Fruit fly (Drosophila melanogaster): ENCODE results near the gene CG3792.

Gene CG3792

dm6 chr2L:5009306-5010030, 32.4 kb downstream of the CG3792 start, which contains the start of gene Rtnl1 (continued):
- TF ChIP-seq CG17568 (GFP tag; optimal IDR thresholded peaks at IDR 0.05) = no peak
- TF ChIP-seq Tbp (GFP tag; optimal IDR thresholded peaks at IDR 0.05) = peak; percentile 44
- peak; percentile 63 for TF ChIP-seq sug (tag; optimal IDR thresholded peaks at IDR 0.05)
- TF ChIP-seq Jarid2 (GFP tag; optimal IDR thresholded peaks at IDR 0.05) = peak; percentile 42
- peak; percentile 47; the same call in 1 of the 2 replicates for TF ChIP-seq CG32532 (GFP tag; IDR thresholded peaks at IDR 0.05)
- no peak for TF ChIP-seq Hr39 (optimal IDR thresholded peaks at IDR 0.05)
- peak; percentile 95 for TF ChIP-seq Sin3A (optimal IDR thresholded peaks at IDR 0.05)
- peak; percentile 93 for TF ChIP-seq CG11504 (tag; optimal IDR thresholded peaks at IDR 0.05)
- no peak for TF ChIP-seq esg (GFP tag; conservative IDR thresholded peaks at IDR 0.05)
- TF ChIP-seq CG1529 (GFP tag; optimal IDR thresholded peaks at IDR 0.05) = no peak
- TF ChIP-seq CG1647 (GFP tag; optimal IDR thresholded peaks at IDR 0.05) = peak; percentile 43
- no peak for TF ChIP-seq CG18476 (GFP tag; optimal IDR thresholded peaks at IDR 0.05)
- TF ChIP-seq dpn (GFP tag; optimal IDR thresholded peaks at IDR 0.05) = peak; percentile 42 to 52
- TF ChIP-seq CG4820 (GFP tag; optimal IDR thresholded peaks at IDR 0.05) = no peak
- TF ChIP-seq CG14710 (tag; optimal IDR thresholded peaks at IDR 0.05) = peak; percentile 68
- TF ChIP-seq Sry-δ (GFP tag; optimal IDR thresholded peaks at IDR 0.05) = peak; percentile 100
- TF ChIP-seq CG18619 (GFP tag; optimal IDR thresholded peaks at IDR 0.05) = no peak
- TF ChIP-seq E2f2 (GFP tag; IDR thresholded peaks at IDR 0.05) = peak; percentile 93
- TF ChIP-seq zfh2 (GFP tag; optimal IDR thresholded peaks at IDR 0.05) = peak; percentile 16
- no peak for TF ChIP-seq E2f1 (GFP tag; IDR thresholded peaks at IDR 0.05)
- TF ChIP-seq onecut (GFP tag; IDR thresholded peaks at IDR 0.05) = 0 out of 2 replicates have a peak, but pooled peaks have one; percentile 4
- no peak for TF ChIP-seq GATAe (GFP tag; conservative IDR thresholded peaks at IDR 0.05)
- no peak for TF ChIP-seq Lim3 (GFP tag; IDR thresholded peaks at IDR 0.05)
- peak; percentile 49 for TF ChIP-seq CG7928 (GFP tag; optimal IDR thresholded peaks at IDR 0.05)
- no peak for TF ChIP-seq ash1 (GFP tag; optimal IDR thresholded peaks at IDR 0.05)
- no peak for TF ChIP-seq CG18764 (GFP tag; optimal IDR thresholded peaks at IDR 0.05)
- no peak for TF ChIP-seq Nf-YA (GFP tag; IDR thresholded peaks at IDR 0.05)
- peak; percentile 30 for TF ChIP-seq CG18599 (GFP tag; optimal IDR thresholded peaks at IDR 0.05)
- peak; percentile 94 for TF ChIP-seq Lhr (GFP tag; optimal IDR thresholded peaks at IDR 0.05)
- no peak for TF ChIP-seq pan (optimal IDR thresholded peaks at IDR 0.05)
- TF ChIP-seq pan (GFP tag; optimal IDR thresholded peaks at IDR 0.05 in 1 of 2, IDR thresholded peaks at IDR 0.05 in 1 of 2) = peak in 1 of 2 experiments; percentile 88
- TF ChIP-seq jigr1 (GFP tag; IDR thresholded peaks at IDR 0.05) = no peak
- TF ChIP-seq CG30020 (tag; optimal IDR thresholded peaks at IDR 0.05) = peak; percentile 22
- TF ChIP-seq CG4730 (GFP tag; IDR thresholded peaks at IDR 0.05) = no peak
- TF ChIP-seq Dad (GFP tag; optimal IDR thresholded peaks at IDR 0.05) = peak; percentile 20
- no peak for TF ChIP-seq wdn (GFP tag; IDR thresholded peaks at IDR 0.05)
- peak; percentile 93 for TF ChIP-seq pita (GFP tag; optimal IDR thresholded peaks at IDR 0.05)
- peak; percentile 25 for TF ChIP-seq CG9727 (GFP tag; optimal IDR thresholded peaks at IDR 0.05)
- TF ChIP-seq CG4854 (GFP tag; optimal IDR thresholded peaks at IDR 0.05) = peak; percentile 2
- TF ChIP-seq Gsc (GFP tag; IDR thresholded peaks at IDR 0.05) = no peak
- no peak for TF ChIP-seq CG3838 (GFP tag; optimal IDR thresholded peaks at IDR 0.05)
- TF ChIP-seq klu (GFP tag; IDR thresholded peaks at IDR 0.05) = no peak
- peak; percentile 44 for TF ChIP-seq ERR (GFP tag; optimal IDR thresholded peaks at IDR 0.05)
- TF ChIP-seq inv (GFP tag; IDR thresholded peaks at IDR 0.05; ENCODE audit: partially characterized antibody) = peak; percentile 85
- TF ChIP-seq Kr (GFP tag; optimal IDR thresholded peaks at IDR 0.05) = no peak
- peak; percentile 65 for TF ChIP-seq Nf-YC (tag; optimal IDR thresholded peaks at IDR 0.05)
- peak; percentile 96 for TF ChIP-seq Elba2 (GFP tag; optimal IDR thresholded peaks at IDR 0.05)
- TF ChIP-seq otp (GFP tag; IDR thresholded peaks at IDR 0.05) = no peak
- TF ChIP-seq Dfd (GFP tag; optimal IDR thresholded peaks at IDR 0.05) = no peak
- peak; percentile 47 for TF ChIP-seq CG31365 (tag; optimal IDR thresholded peaks at IDR 0.05)
- peak; percentile 57 for TF ChIP-seq Dek (tag; optimal IDR thresholded peaks at IDR 0.05)
